Fruit fly (Drosophila melanogaster): Measurements from ENCODE around the gene Rev1.

Gene Rev1

dm6 chr3L:699368-700150 is 45.4 kb downstream of the Rev1 start (continued):
- peak; percentile 81 for TF ChIP-seq Med (GFP tag)
- peak; percentile 12 for TF ChIP-seq CG33557 (GFP tag; optimal IDR thresholded peaks at IDR 0.05)
- TF ChIP-seq Nf-YB (GFP tag; optimal IDR thresholded peaks at IDR 0.05), result peak; percentile 0
- peak; percentile 14; the same call in 1 of the 4 replicates for TF ChIP-seq Dll (GFP tag; IDR thresholded peaks at IDR 0.05; ENCODE audit: partially characterized antibody)
- TF ChIP-seq ind (GFP tag; optimal IDR thresholded peaks at IDR 0.05), result peak; percentile 5
- peak; percentile 29; the same call in 1 of the 2 replicates for TF ChIP-seq esg (GFP tag; conservative IDR thresholded peaks at IDR 0.05)
- TF ChIP-seq Six4 (GFP tag; optimal IDR thresholded peaks at IDR 0.05), result no peak
- TF ChIP-seq CG10979 (tag; optimal IDR thresholded peaks at IDR 0.05), result peak; percentile 25
- TF ChIP-seq CG15696 (tag; optimal IDR thresholded peaks at IDR 0.05), result peak; percentile 48
- peak; percentile 25 for TF ChIP-seq CG18476 (GFP tag; optimal IDR thresholded peaks at IDR 0.05)
- TF ChIP-seq zen (tag; optimal IDR thresholded peaks at IDR 0.05), result peak; percentile 0
- TF ChIP-seq Fer1 (GFP tag; optimal IDR thresholded peaks at IDR 0.05), result peak; percentile 24
- no peak for TF ChIP-seq CG32772 (GFP tag; IDR thresholded peaks at IDR 0.05)
- peak; percentile 66 for TF ChIP-seq CG30403 (GFP tag; optimal IDR thresholded peaks at IDR 0.05)
- peak in 1 of 2 experiments; percentile 6 for TF ChIP-seq crp (GFP tag; optimal IDR thresholded peaks at IDR 0.05)
- peak; percentile 19 for TF ChIP-seq tin (GFP tag; optimal IDR thresholded peaks at IDR 0.05)
- TF ChIP-seq scrt (GFP tag; optimal IDR thresholded peaks at IDR 0.05), result peak; percentile 61
- peak; percentile 33 for TF ChIP-seq CG14710 (tag; optimal IDR thresholded peaks at IDR 0.05)
- TF ChIP-seq CG12155 (GFP tag; optimal IDR thresholded peaks at IDR 0.05), result peak; percentile 24
- TF ChIP-seq ttk (GFP tag; IDR thresholded peaks at IDR 0.05), result peak; percentile 36; the same call in 1 of the 2 replicates
- peak; percentile 96 for TF ChIP-seq Tbp (GFP tag; optimal IDR thresholded peaks at IDR 0.05)
- peak; percentile 24 for TF ChIP-seq CG4328 (GFP tag; optimal IDR thresholded peaks at IDR 0.05)
- peak; percentile 51 for TF ChIP-seq CG9727 (GFP tag; optimal IDR thresholded peaks at IDR 0.05)
- TF ChIP-seq lmd (GFP tag; IDR thresholded peaks at IDR 0.05), result 0 out of 2 replicates have a peak, but pooled peaks have one; percentile 9
- no peak for TF ChIP-seq ems (GFP tag; optimal IDR thresholded peaks at IDR 0.05)
- no peak for TF ChIP-seq CG9876 (GFP tag; optimal IDR thresholded peaks at IDR 0.05)
- 0 out of 3 replicates have a peak, but pooled peaks have one; percentile 8 for TF ChIP-seq CG14050 (GFP tag; IDR thresholded peaks at IDR 0.05)
- peak; percentile 46 to 47 for TF ChIP-seq tll (GFP tag; optimal IDR thresholded peaks at IDR 0.05)
- no peak for TF ChIP-seq grn (GFP tag; optimal IDR thresholded peaks at IDR 0.05)
- TF ChIP-seq CG16813 (GFP tag; IDR thresholded peaks at IDR 0.05; ENCODE audit: partially characterized antibody), result no peak
- peak; percentile 30 to 47 for TF ChIP-seq bsh (GFP tag; optimal IDR thresholded peaks at IDR 0.05)
- TF ChIP-seq Nf-YC (tag; optimal IDR thresholded peaks at IDR 0.05), result peak; percentile 23
- peak; percentile 47 for TF ChIP-seq CG11504 (tag; optimal IDR thresholded peaks at IDR 0.05)
- no peak for TF ChIP-seq Jarid2 (GFP tag; optimal IDR thresholded peaks at IDR 0.05)
- peak; percentile 17 for TF ChIP-seq CHES-1-like (GFP tag; optimal IDR thresholded peaks at IDR 0.05)
- TF ChIP-seq CG12071 (GFP tag; optimal IDR thresholded peaks at IDR 0.05), result no peak
- no peak for TF ChIP-seq ac (GFP tag; optimal IDR thresholded peaks at IDR 0.05)
- peak; percentile 63 for TF ChIP-seq CG2120 (GFP tag; optimal IDR thresholded peaks at IDR 0.05)
- TF ChIP-seq H15 (GFP tag; IDR thresholded peaks at IDR 0.05), result no peak
- peak; percentile 96 for TF ChIP-seq pros (GFP tag; optimal IDR thresholded peaks at IDR 0.05)
- peak; percentile 19 for TF ChIP-seq jing (GFP tag; optimal IDR thresholded peaks at IDR 0.05)
- TF ChIP-seq fd102C (GFP tag; optimal IDR thresholded peaks at IDR 0.05), result peak; percentile 30
- peak; percentile 97 for TF ChIP-seq CG15479 (GFP tag; optimal IDR thresholded peaks at IDR 0.05)
- peak; percentile 92 for TF ChIP-seq CG4360 (GFP tag; IDR thresholded peaks at IDR 0.05)
- no peak for TF ChIP-seq Gug (GFP tag; IDR thresholded peaks at IDR 0.05)
- no peak for TF ChIP-seq slou (GFP tag; optimal IDR thresholded peaks at IDR 0.05)
- TF ChIP-seq sob (GFP tag; IDR thresholded peaks at IDR 0.05), result 0 out of 2 replicates have a peak, but pooled peaks have one; percentile 23
- peak; percentile 61 for TF ChIP-seq tio (GFP tag; optimal IDR thresholded peaks at IDR 0.05)
